Worm (Caenorhabditis elegans) whole organism, L4 larva: ENCODE measurements around the gene aat-2.

Source experiments
- R02D3.7 ChIP-seq: fragments of 150-350 bp; sonication (generic microtip); optimal IDR thresholded peaks from 3 replicates; lab custom pipeline; 2014; ENCODE audit warnings: missing biosample characterization, missing genetic modification characterization
- ceh-82 ChIP-seq: sonication (generic microtip); optimal IDR thresholded peaks from 2 replicates; lab custom pipeline; 2017; ENCODE audit warnings: missing biosample characterization, missing genetic modification characterization
- fkh-10 ChIP-seq: fragments of 150-350 bp; optimal IDR thresholded peaks from 2 replicates; lab custom pipeline; 2014; ENCODE audit warnings: missing biosample characterization, missing genetic modification reagents, missing genetic modification characterization
- vab-7 ChIP-seq: fragments of 200-800 bp; sonication (Bioruptor generic); IDR thresholded peaks from 2 replicates; pipeline ENCODE4 v1.3.6; 2022; ENCODE audit warnings: missing genetic modification reagents, missing genetic modification characterization, missing compliant biosample characterization

ce11 chrV:9219390-9219733 lies 26.8 kb downstream of the aat-2 start:
- TF ChIP-seq ceh-82 (tag; lab: Kevin White, UChicago) (no peak), vab-7 (GFP tag; lab: Robert Waterston, UW) (no peak), fkh-10 (no peak), R02D3.7 (tag; lab: Kevin White, UChicago) (no peak)
